Worm (Caenorhabditis elegans) whole organism, mixed stage, embryonic: Measurements from ENCODE around the gene F38B6.6.

Source experiments
- M03D4.4 ChIP-seq: sonication (generic microtip); optimal IDR thresholded peaks from 2 replicates; lab custom pipeline; 2017; ENCODE audit warnings: mild to moderate bottlenecking, missing genetic modification characterization, missing compliant biosample characterization
- ces-1 ChIP-seq: fragments of 150-350 bp; optimal IDR thresholded peaks from 2 replicates; lab custom pipeline; 2014; ENCODE audit warnings: missing biosample characterization, missing genetic modification reagents, missing genetic modification characterization
- elt-3 ChIP-seq: fragments of 150-350 bp; optimal IDR thresholded peaks from 2 replicates; lab custom pipeline; 2014; ENCODE audit warnings: missing biosample characterization, missing genetic modification characterization
- lin-13 ChIP-seq: fragments of 150-350 bp; optimal IDR thresholded peaks from 2 replicates; lab custom pipeline; 2014; ENCODE audit warnings: missing biosample characterization, missing genetic modification characterization
- lsy-2 ChIP-seq: fragments of 150-350 bp; optimal IDR thresholded peaks from 2 replicates; lab custom pipeline; 2014; ENCODE audit warnings: missing biosample characterization, missing genetic modification characterization
- mep-1 ChIP-seq: fragments of 150-350 bp; optimal IDR thresholded peaks from 2 replicates; lab custom pipeline; 2017; ENCODE audit warnings: missing biosample characterization, missing genetic modification reagents, missing genetic modification characterization, inconsistent platforms
- nhr-12 ChIP-seq: fragments of 150-350 bp; optimal IDR thresholded peaks from 2 replicates; lab custom pipeline; 2014; ENCODE audit warnings: missing biosample characterization, missing genetic modification characterization
- nhr-2 ChIP-seq: fragments of 150-350 bp; optimal IDR thresholded peaks from 2 replicates; lab custom pipeline; 2014; ENCODE audit warnings: missing biosample characterization, missing genetic modification characterization
- nhr-28 ChIP-seq: fragments of 150-350 bp; optimal IDR thresholded peaks from 2 replicates; lab custom pipeline; 2014; ENCODE audit warnings: missing biosample characterization, missing genetic modification characterization
- nhr-76 ChIP-seq: sonication (generic microtip); optimal IDR thresholded peaks from 2 replicates; lab custom pipeline; 2017; ENCODE audit warnings: missing biosample characterization, missing genetic modification characterization
- snpc-4 ChIP-seq: fragments of 150-350 bp; optimal IDR thresholded peaks from 2 replicates; lab custom pipeline; 2014; ENCODE audit warnings: missing biosample characterization, missing genetic modification characterization
- sptf-1 ChIP-seq: sonication (generic microtip); optimal IDR thresholded peaks from 2 replicates; lab custom pipeline; 2017; ENCODE audit warnings: mild to moderate bottlenecking, missing genetic modification characterization, moderate library complexity, missing compliant biosample characterization
- unc-62 ChIP-seq: fragments of 150-350 bp; optimal IDR thresholded peaks from 2 replicates; lab custom pipeline; 2014; ENCODE audit warnings: missing biosample characterization, missing genetic modification reagents, missing genetic modification characterization
- ztf-11 ChIP-seq: fragments of 150-350 bp; optimal IDR thresholded peaks from 2 replicates; lab custom pipeline; 2014; ENCODE audit warnings: missing biosample characterization, missing genetic modification characterization

- TF ChIP-seq lin-13 (tag; lab: Kevin White, UChicago), result no peak
- TF ChIP-seq snpc-4 (tag; lab: Kevin White, UChicago), result no peak
- TF ChIP-seq elt-3 (tag; lab: Kevin White, UChicago), result no peak
- no peak for TF ChIP-seq M03D4.4 (tag; lab: Kevin White, UChicago)
- no peak for TF ChIP-seq mep-1 (tag; lab: Kevin White, UChicago)
- no peak for TF ChIP-seq lsy-2 (tag; lab: Kevin White, UChicago)
- TF ChIP-seq nhr-12, result no peak
- TF ChIP-seq nhr-28 (tag; lab: Kevin White, UChicago), result no peak
- TF ChIP-seq unc-62 (GFP tag; lab: Kevin White, UChicago), result no peak
- TF ChIP-seq sptf-1, result no peak
- no peak for TF ChIP-seq ztf-11 (tag; lab: Kevin White, UChicago)
- no peak for TF ChIP-seq nhr-2 (tag; lab: Kevin White, UChicago)
- no peak for TF ChIP-seq ces-1 (GFP tag; lab: Kevin White, UChicago)
- no peak for TF ChIP-seq nhr-76
Measured at ce11 chrX:6718595-6718994, 28.7 kb upstream of the F38B6.6 start, which contains the start of gene smf-2.
